Fruit fly (Drosophila melanogaster) whole organism, embryonic: ENCODE data around the gene CG7557.

Source experiments
- B-H2 ChIP-seq: fragments of 200-800 bp; sonication (Bioruptor generic); optimal IDR thresholded peaks from 2 replicates; lab custom pipeline; 2018; ENCODE audit warnings: missing biosample characterization, mild to moderate bottlenecking, missing genetic modification characterization
- Blimp-1 ChIP-seq: fragments of 200-800 bp; sonication (Bioruptor generic); optimal IDR thresholded peaks from 3 replicates; lab custom pipeline; 2018; ENCODE audit warnings: missing biosample characterization, missing genetic modification characterization, mild to moderate bottlenecking, moderate library complexity, missing genetic modification reagents
- CG1024 ChIP-seq: fragments of 200-800 bp; sonication (Bioruptor generic); IDR thresholded peaks from 2 replicates; pipeline ENCODE4 v1.3.6; 2022; ENCODE audit warnings: missing biosample characterization, missing genetic modification characterization
- CG10267 ChIP-seq: fragments of 200-800 bp; sonication (Bioruptor generic); optimal IDR thresholded peaks from 2 replicates; lab custom pipeline; 2018; ENCODE audit warnings: missing biosample characterization, mild to moderate bottlenecking, missing genetic modification characterization, moderate library complexity
- CG10366 ChIP-seq: fragments of 200-800 bp; sonication (Bioruptor generic); IDR thresholded peaks from 2 replicates; pipeline ENCODE4 v1.3.6; 2022; ENCODE audit warnings: missing biosample characterization, missing genetic modification characterization
- CG11247 ChIP-seq: fragments of 200-800 bp; sonication (Bioruptor generic); IDR thresholded peaks from 2 replicates; pipeline ENCODE4 v1.3.6; 2022; ENCODE audit warnings: missing biosample characterization, missing genetic modification characterization
- CG12299 ChIP-seq: fragments of 200-800 bp; sonication (Bioruptor generic); optimal IDR thresholded peaks from 2 replicates; lab custom pipeline; 2018; ENCODE audit warnings: missing biosample characterization, mild to moderate bottlenecking, missing genetic modification characterization
- CG13296 ChIP-seq: fragments of 200-800 bp; sonication (Bioruptor generic); optimal IDR thresholded peaks from 3 replicates; lab custom pipeline; 2018; ENCODE audit warnings: missing biosample characterization, mild to moderate bottlenecking, missing genetic modification characterization
- CG14014 ChIP-seq: fragments of 200-800 bp; sonication (Bioruptor generic); IDR thresholded peaks from 2 replicates; pipeline ENCODE4 v1.3.6; 2022; ENCODE audit warnings: missing biosample characterization, missing genetic modification characterization
- CG14860 ChIP-seq: fragments of 200-800 bp; sonication (Bioruptor generic); IDR thresholded peaks from 3 replicates; pipeline ENCODE4 v1.3.6; 2022; ENCODE audit warnings: missing biosample characterization, missing genetic modification characterization; ENCODE audit not compliant: partially characterized antibody
- CG16779 ChIP-seq: fragments of 200-800 bp; sonication (Bioruptor generic); IDR thresholded peaks from 2 replicates; pipeline ENCODE4 v1.3.6; 2022; ENCODE audit warnings: missing biosample characterization, missing genetic modification characterization
- CG17186 ChIP-seq: fragments of 200-800 bp; sonication (Bioruptor generic); optimal IDR thresholded peaks from 3 replicates; lab custom pipeline; 2017; ENCODE audit warnings: missing biosample characterization, missing genetic modification reagents, missing genetic modification characterization
- CG18476 ChIP-seq: fragments of 200-800 bp; sonication (Bioruptor generic); optimal IDR thresholded peaks from 2 replicates; lab custom pipeline; 2016; ENCODE audit warnings: missing biosample characterization, mild to moderate bottlenecking, missing genetic modification characterization
- CG34422 ChIP-seq: fragments of 200-800 bp; sonication (Bioruptor generic); IDR thresholded peaks from 3 replicates; pipeline ENCODE4 v1.3.6; 2022; ENCODE audit warnings: missing biosample characterization, missing genetic modification characterization
- CG4730 ChIP-seq: fragments of 200-800 bp; sonication (Bioruptor generic); IDR thresholded peaks from 2 replicates; pipeline ENCODE4 v1.3.6; 2022; ENCODE audit warnings: missing biosample characterization, missing genetic modification characterization
- CG7839 ChIP-seq: fragments of 200-800 bp; sonication (Bioruptor generic); optimal IDR thresholded peaks from 3 replicates; lab custom pipeline; 2018; ENCODE audit warnings: missing biosample characterization, mild to moderate bottlenecking, missing genetic modification characterization, moderate library complexity
- CG8089 ChIP-seq: fragments of 200-800 bp; sonication (Bioruptor generic); optimal IDR thresholded peaks from 3 replicates; lab custom pipeline; 2016; ENCODE audit warnings: missing biosample characterization, missing genetic modification characterization
- CG8944 ChIP-seq: fragments of 200-800 bp; sonication (Bioruptor generic); optimal IDR thresholded peaks from 3 replicates; lab custom pipeline; 2016; ENCODE audit warnings: missing biosample characterization, missing genetic modification characterization
- CG9609 ChIP-seq: fragments of 200-800 bp; sonication (Bioruptor generic); optimal IDR thresholded peaks from 3 replicates; lab custom pipeline; 2016; ENCODE audit warnings: missing biosample characterization, missing genetic modification characterization
- CrebB ChIP-seq: fragments of 200-800 bp; sonication (Bioruptor generic); optimal IDR thresholded peaks from 3 replicates; lab custom pipeline; 2018; ENCODE audit warnings: missing biosample characterization, mild to moderate bottlenecking, missing genetic modification characterization
- Deaf1 ChIP-seq: fragments of 200-800 bp; optimal IDR thresholded peaks from 3 replicates; lab custom pipeline; 2019; ENCODE audit warnings: missing biosample characterization, mild to moderate bottlenecking, missing genetic modification characterization, moderate library complexity
- Doc2 ChIP-seq: fragments of 200-800 bp; sonication (Bioruptor generic); IDR thresholded peaks from 2 replicates; pipeline ENCODE4 v1.3.6; 2022; ENCODE audit warnings: missing biosample characterization, missing genetic modification characterization
- Dp ChIP-seq: fragments of 200-800 bp; sonication (Bioruptor generic); optimal IDR thresholded peaks from 2 replicates; lab custom pipeline; 2018; ENCODE audit warnings: missing biosample characterization, mild to moderate bottlenecking, missing genetic modification characterization, moderate library complexity
- Hey ChIP-seq: fragments of 200-800 bp; sonication (Bioruptor generic); optimal IDR thresholded peaks from 3 replicates; lab custom pipeline; 2018; ENCODE audit warnings: missing biosample characterization, mild to moderate bottlenecking, missing genetic modification characterization
- HmgZ ChIP-seq: fragments of 200-800 bp; sonication (Bioruptor generic); optimal IDR thresholded peaks from 2 replicates; lab custom pipeline; 2018; ENCODE audit warnings: missing biosample characterization, mild to moderate bottlenecking, missing genetic modification characterization
- Hr78 ChIP-seq, 2 experiments: fragments of 200-800 bp in 1 of 2; fragments of >200 bp in 1 of 2; sonication (Bioruptor generic) in 1 of 2; optimal IDR thresholded peaks; 2 replicates each; lab custom pipeline; 2017 to 2019; ENCODE audit warnings: missing biosample characterization in 2 of 2, missing genetic modification characterization in 2 of 2, mild to moderate bottlenecking in 1 of 2, moderate library complexity in 1 of 2
- Lim3 ChIP-seq: fragments of 200-800 bp; sonication (Bioruptor generic); IDR thresholded peaks from 2 replicates; pipeline ENCODE4 v1.3.6; 2022; ENCODE audit warnings: missing biosample characterization, missing genetic modification characterization
- Max ChIP-seq: fragments of 200-800 bp; sonication (Bioruptor generic); optimal IDR thresholded peaks from 2 replicates; lab custom pipeline; 2016; ENCODE audit warnings: missing biosample characterization, mild to moderate bottlenecking, missing genetic modification characterization
- Mes4 ChIP-seq: fragments of 200-800 bp; sonication (Bioruptor generic); optimal IDR thresholded peaks from 2 replicates; lab custom pipeline; 2016; ENCODE audit warnings: missing biosample characterization, missing genetic modification characterization
- Mrtf ChIP-seq: fragments of 200-800 bp; sonication (Bioruptor generic); IDR thresholded peaks from 3 replicates; pipeline ENCODE4 v1.3.6; 2022; ENCODE audit warnings: missing biosample characterization, missing genetic modification characterization
- NC2α ChIP-seq: fragments of 200-800 bp; sonication (Bioruptor generic); optimal IDR thresholded peaks from 2 replicates; lab custom pipeline; 2016; ENCODE audit warnings: missing biosample characterization, missing genetic modification characterization
- NK7.1 ChIP-seq: fragments of 200-800 bp; sonication (Bioruptor generic); optimal IDR thresholded peaks from 3 replicates; lab custom pipeline; 2016; ENCODE audit warnings: missing biosample characterization, missing genetic modification characterization
- Sry-δ ChIP-seq: fragments of 200-800 bp; sonication (Bioruptor generic); optimal IDR thresholded peaks from 2 replicates; lab custom pipeline; 2016; ENCODE audit warnings: missing biosample characterization, missing genetic modification characterization
- Vsx1 ChIP-seq: fragments of 200-800 bp; sonication (Bioruptor generic); optimal IDR thresholded peaks from 2 replicates; lab custom pipeline; 2017; ENCODE audit warnings: missing biosample characterization, mild to moderate bottlenecking, missing genetic modification characterization, missing genetic modification reagents
- ato ChIP-seq: fragments of 200-800 bp; sonication (Bioruptor generic); IDR thresholded peaks from 2 replicates; pipeline ENCODE4 v1.3.6; 2022; ENCODE audit warnings: missing biosample characterization, missing genetic modification characterization; ENCODE audit not compliant: partially characterized antibody
- cg ChIP-seq: fragments of 200-800 bp; sonication (Bioruptor generic); optimal IDR thresholded peaks from 3 replicates; lab custom pipeline; 2019; ENCODE audit warnings: missing biosample characterization, mild to moderate bottlenecking, missing genetic modification characterization, moderate library complexity
- chinmo ChIP-seq: fragments of 200-800 bp; sonication (Bioruptor generic); IDR thresholded peaks from 4 replicates; pipeline ENCODE4 v1.3.6; 2022; ENCODE audit warnings: missing biosample characterization, missing genetic modification characterization; ENCODE audit not compliant: partially characterized antibody
- ewg ChIP-seq: fragments of 200-800 bp; sonication (Bioruptor generic); optimal IDR thresholded peaks from 3 replicates; lab custom pipeline; 2017; ENCODE audit warnings: mild to moderate bottlenecking, missing biosample characterization, missing genetic modification reagents, missing genetic modification characterization
- ftz-f1 ChIP-seq: fragments of 200-800 bp; sonication (Bioruptor generic); optimal IDR thresholded peaks from 2 replicates; lab custom pipeline; 2016; ENCODE audit warnings: missing biosample characterization, missing genetic modification characterization
- gsb-n ChIP-seq: fragments of 200-800 bp; sonication (Bioruptor generic); optimal IDR thresholded peaks from 3 replicates; lab custom pipeline; 2018; ENCODE audit warnings: missing biosample characterization, mild to moderate bottlenecking, missing genetic modification characterization
- h ChIP-seq: fragments of >200 bp; optimal IDR thresholded peaks from 2 replicates; lab custom pipeline; 2017
- oc ChIP-seq: fragments of 200-800 bp; sonication (Bioruptor generic); optimal IDR thresholded peaks from 2 replicates; lab custom pipeline; 2018; ENCODE audit warnings: missing biosample characterization, mild to moderate bottlenecking, missing genetic modification characterization, moderate library complexity
- pum ChIP-seq: fragments of 200-800 bp; sonication (Bioruptor generic); optimal IDR thresholded peaks from 2 replicates; lab custom pipeline; 2016; ENCODE audit warnings: missing biosample characterization, missing genetic modification characterization
- run ChIP-seq: fragments of 200-800 bp; sonication (Bioruptor generic); optimal IDR thresholded peaks from 3 replicates; lab custom pipeline; 2018; ENCODE audit warnings: missing biosample characterization, mild to moderate bottlenecking, missing genetic modification characterization
- slbo ChIP-seq: fragments of 200-800 bp; sonication (Bioruptor generic); IDR thresholded peaks from 2 replicates; pipeline ENCODE4 v1.3.6; 2022; ENCODE audit warnings: missing biosample characterization, missing genetic modification characterization
- slou ChIP-seq: fragments of 200-800 bp; sonication (Bioruptor generic); optimal IDR thresholded peaks from 3 replicates; lab custom pipeline; 2016; ENCODE audit warnings: missing biosample characterization, missing genetic modification characterization
- sna ChIP-seq: fragments of 200-800 bp; sonication (Bioruptor generic); IDR thresholded peaks from 2 replicates; pipeline ENCODE4 v1.3.6; 2022; ENCODE audit warnings: missing biosample characterization, missing genetic modification characterization; ENCODE audit not compliant: partially characterized antibody
- toy ChIP-seq: fragments of 200-800 bp; sonication (Bioruptor generic); IDR thresholded peaks from 2 replicates; pipeline ENCODE4 v1.3.6; 2022; ENCODE audit warnings: missing biosample characterization, missing genetic modification characterization
- unc-4 ChIP-seq: fragments of 200-800 bp; sonication (Bioruptor generic); IDR thresholded peaks from 2 replicates; pipeline ENCODE4 v1.3.6; 2022; ENCODE audit warnings: missing biosample characterization, missing genetic modification characterization; ENCODE audit not compliant: partially characterized antibody
- wdn ChIP-seq: fragments of 200-800 bp; sonication (Bioruptor generic); IDR thresholded peaks from 2 replicates; pipeline ENCODE4 v1.3.6; 2022; ENCODE audit warnings: missing biosample characterization, missing genetic modification characterization

The CG7557 gene

dm6 chr3L:11491222-11491873, 46.4 kb downstream of the CG7557 start (continued):
- TF ChIP-seq gsb-n (tag; lab: Kevin White, UChicago) (peak; percentile 37), NC2α (GFP tag; lab: Kevin White, UChicago) (no peak), CG17186 (GFP tag; lab: Kevin White, UChicago) (no peak), Mes4 (no peak), B-H2 (GFP tag; lab: Kevin White, UChicago) (peak; percentile 33), Doc2 (GFP tag; lab: Robert Waterston, UW) (no peak), slou (GFP tag; lab: Kevin White, UChicago) (no peak), chinmo (GFP tag; lab: Robert Waterston, UW) (no peak), CG9609 (GFP tag; lab: Kevin White, UChicago) (peak; percentile 40), run (peak; percentile 5), CG7839 (tag; lab: Kevin White, UChicago) (peak; percentile 74), NK7.1 (GFP tag; lab: Kevin White, UChicago) (no peak), Mrtf (GFP tag; lab: Robert Waterston, UW) (no peak; the same call in 2 of the 3 replicates), Hey (tag; lab: Kevin White, UChicago) (no peak), CG14014 (GFP tag; lab: Robert Waterston, UW) (peak; percentile 53; the same call in 1 of the 2 replicates), slbo (GFP tag; lab: Robert Waterston, UW) (peak; percentile 85), h (lab: Kevin White, UChicago) (no peak), unc-4 (no peak), ftz-f1 (GFP tag; lab: Kevin White, UChicago) (peak; percentile 39), Blimp-1 (GFP tag; lab: Kevin White, UChicago) (peak; percentile 60), cg (no peak), HmgZ (tag; lab: Kevin White, UChicago) (peak; percentile 60), pum (GFP tag; lab: Kevin White, UChicago) (peak; percentile 14), CG8089 (GFP tag; lab: Kevin White, UChicago) (no peak), Sry-δ (peak; percentile 25), ewg (GFP tag; lab: Kevin White, UChicago) (no peak), oc (peak; percentile 21), CG16779 (GFP tag; lab: Robert Waterston, UW) (no peak), CG10366 (peak; percentile 69; the same call in 1 of the 2 replicates), CG13296 (GFP tag; lab: Kevin White, UChicago) (peak; percentile 47), CrebB (tag; lab: Kevin White, UChicago) (peak; percentile 27), Vsx1 (GFP tag; lab: Kevin White, UChicago) (no peak), Max (GFP tag; lab: Kevin White, UChicago) (peak; percentile 11), CG1024 (GFP tag; lab: Robert Waterston, UW) (no peak), CG10267 (tag; lab: Kevin White, UChicago) (peak; percentile 44), CG12299 (tag; lab: Kevin White, UChicago) (peak; percentile 9), Hr78 (GFP tag; optimal IDR thresholded peaks at IDR 0.05; lab: Kevin White, UChicago) (peak in 1 of 2 experiments; percentile 13), Lim3 (no peak), CG14860 (no peak), sna (GFP tag; lab: Robert Waterston, UW) (no peak), toy (GFP tag; lab: Robert Waterston, UW) (no peak), CG18476 (no peak), ato (no peak), CG34422 (GFP tag; lab: Robert Waterston, UW) (peak; percentile 71; the same call in 2 of the 3 replicates), wdn (GFP tag; lab: Robert Waterston, UW) (peak; percentile 46; the same call in 1 of the 2 replicates), CG11247 (GFP tag; lab: Robert Waterston, UW) (peak; percentile 54; the same call in 1 of the 2 replicates), Deaf1 (tag; lab: Kevin White, UChicago) (peak; percentile 25), CG8944 (GFP tag; lab: Kevin White, UChicago) (peak; percentile 23), Dp (no peak), CG4730 (GFP tag; lab: Robert Waterston, UW) (peak; percentile 58)
